Worm (Caenorhabditis elegans): ENCODE results near the gene srh-23.

Gene srh-23

DNA sequence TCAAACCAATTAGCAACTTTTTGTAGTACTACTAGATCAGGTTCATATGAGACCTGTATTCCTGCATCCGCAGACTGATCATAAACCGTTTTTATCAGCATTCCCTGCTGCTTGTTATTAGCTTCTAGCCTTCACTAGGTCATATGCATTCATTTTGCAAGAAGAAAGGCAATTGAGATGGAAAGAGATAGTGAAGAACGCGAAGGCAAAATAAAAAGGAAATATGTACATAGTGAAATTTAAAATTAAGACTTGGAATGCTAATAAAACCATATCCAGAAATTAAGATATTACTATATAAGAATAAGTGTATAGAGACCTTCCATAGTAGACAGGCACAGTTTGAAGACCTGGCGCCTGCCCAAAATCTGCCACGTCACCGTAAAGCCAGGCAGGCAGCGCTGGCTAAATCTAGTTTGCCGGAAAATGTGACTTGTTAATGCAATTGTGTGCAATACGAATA is at the start of gene srh-23, which contains the start of gene C02E7.8:
srh-23 (plus strand) TSS at position 413 of the 463 bp plus-strand sequence.
C02E7.8 (minus strand) TSS at position 101 of the 463 bp plus-strand sequence.
- TF ChIP-seq gei-17 (GFP tag; optimal IDR thresholded peaks at IDR 0.05) (no peak), ztf-28 (GFP tag; IDR thresholded peaks at IDR 0.05) (no peak), nhr-179 (tag; optimal IDR thresholded peaks at IDR 0.05) (no peak), F49E8.2 (tag; optimal IDR thresholded peaks at IDR 0.05; ENCODE audit: insufficient read depth) (no peak), lir-1 (GFP tag; conservative IDR thresholded peaks at IDR 0.05) (no peak), F22D6.2 (tag; optimal IDR thresholded peaks at IDR 0.05) (no peak), Y56A3A.18 (GFP tag; IDR thresholded peaks at IDR 0.05) (no peak), ceh-79 (tag; optimal IDR thresholded peaks at IDR 0.05) (no peak), madf-3 (GFP tag; IDR thresholded peaks at IDR 0.05) (no peak)

DNA sequence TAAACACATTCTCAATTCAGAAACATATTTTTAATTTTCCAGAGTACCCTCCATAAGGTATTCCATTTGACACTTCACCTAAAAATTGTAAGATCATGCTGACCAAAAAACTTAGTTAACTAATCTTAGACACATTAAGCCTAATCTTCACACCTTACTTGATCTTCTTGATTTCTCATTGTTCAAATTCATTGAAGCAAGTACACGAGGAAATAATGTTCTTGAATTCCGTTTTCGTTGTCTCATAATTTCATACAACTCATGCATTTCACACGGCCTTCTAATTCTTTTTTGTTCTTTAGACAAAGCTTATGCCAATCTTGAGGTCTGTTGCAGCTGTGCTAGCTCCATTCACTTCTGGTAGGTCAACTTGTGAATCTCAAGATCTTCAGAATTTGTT is 48.9 kb upstream of the srh-23 start, which contains the start of gene srd-33:
srd-33 (plus strand) TSS at position 301 of the 400 bp plus-strand sequence.
- TF ChIP-seq Y53F4B.3 (GFP tag; IDR thresholded peaks at IDR 0.05) (no peak), gei-17 (GFP tag; optimal IDR thresholded peaks at IDR 0.05) (no peak), sdz-38 (tag; optimal IDR thresholded peaks at IDR 0.05) (no peak), mcd-1 (GFP tag; IDR thresholded peaks at IDR 0.05) (no peak), cebp-2 (GFP tag; IDR thresholded peaks at IDR 0.05) (no peak), xnd-1 (tag; optimal IDR thresholded peaks at IDR 0.05) (no peak), F23B12.7 (tag; optimal IDR thresholded peaks at IDR 0.05; ENCODE audit: insufficient read depth) (no peak), him-1 (tag; optimal IDR thresholded peaks at IDR 0.05) (no peak), hlh-26 (GFP tag; conservative IDR thresholded peaks at IDR 0.05) (no peak), F57C9.4 (tag; optimal IDR thresholded peaks at IDR 0.05) (no peak), ceh-100 (GFP tag; IDR thresholded peaks at IDR 0.05) (no peak), ccch-3 (GFP tag; optimal IDR thresholded peaks at IDR 0.05) (no peak), attf-5 (GFP tag; optimal IDR thresholded peaks at IDR 0.05) (no peak), pha-4 (tag; optimal IDR thresholded peaks at IDR 0.05) (no peak), B0035.1 (tag; optimal IDR thresholded peaks at IDR 0.05) (no peak)

ce11 chrV:4877587-4877986 is 43.3 kb upstream of the srh-23 start, which contains the start of gene T19H12.6:
TSS of gene T19H12.6 (minus strand) at chrV:4877687.
- TF ChIP-seq K11D2.4 (GFP tag; IDR thresholded peaks at IDR 0.05) (no peak), hmg-1.2 (GFP tag; IDR thresholded peaks at IDR 0.05) (no peak), lin-40 (tag; optimal IDR thresholded peaks at IDR 0.05) (no peak), nhr-120 (GFP tag; IDR thresholded peaks at IDR 0.05) (no peak)

DNA sequence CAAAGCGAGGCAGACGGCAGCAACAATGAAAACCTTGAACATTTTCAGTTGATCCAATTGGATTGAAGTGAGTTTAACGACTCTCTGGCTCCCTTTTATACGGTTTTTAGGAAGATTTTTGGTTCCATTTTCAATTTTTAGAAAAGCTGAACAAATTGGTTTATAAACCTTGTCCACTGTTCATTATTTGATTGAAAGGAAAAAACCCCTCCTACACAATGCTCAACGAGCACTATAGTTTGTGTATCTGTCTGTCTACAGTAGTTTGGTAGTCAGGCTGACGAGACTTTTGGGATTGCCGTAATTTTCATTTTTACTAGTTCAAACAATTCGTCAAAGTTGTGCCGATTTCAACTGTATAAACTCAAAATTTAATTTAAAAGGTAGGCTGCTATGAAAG is 41.7 kb upstream of the srh-23 start, which contains the start of gene T19H12.15:
T19H12.15 (minus strand) TSS at position 101 of the 400 bp plus-strand sequence.
- no peak for TF ChIP-seq akir-1 (GFP tag; optimal IDR thresholded peaks at IDR 0.05)
- TF ChIP-seq hrde-1 (tag; optimal IDR thresholded peaks at IDR 0.05; ENCODE audit: borderline replicate concordance) = no peak
- no peak for TF ChIP-seq ceh-79 (tag; optimal IDR thresholded peaks at IDR 0.05)
- TF ChIP-seq somi-1 (GFP tag; optimal IDR thresholded peaks at IDR 0.05) = no peak
- no peak for TF ChIP-seq mxl-1 (tag; optimal IDR thresholded peaks at IDR 0.05)
- no peak for TF ChIP-seq Y79H2A.3 (GFP tag; conservative IDR thresholded peaks at IDR 0.05)
- no peak for TF ChIP-seq hlh-12 (tag; optimal IDR thresholded peaks at IDR 0.05)
- TF ChIP-seq fkh-3 (tag; optimal IDR thresholded peaks at IDR 0.05) = no peak
- no peak for TF ChIP-seq ceh-58 (GFP tag; IDR thresholded peaks at IDR 0.05)
- TF ChIP-seq cebp-1 (GFP tag; IDR thresholded peaks at IDR 0.05) = no peak
- no peak for TF ChIP-seq cebp-1 (tag; optimal IDR thresholded peaks at IDR 0.05)
- TF ChIP-seq cebp-2 (GFP tag; IDR thresholded peaks at IDR 0.05) = no peak
- no peak for TF ChIP-seq dpl-1 (GFP tag; optimal IDR thresholded peaks at IDR 0.05)
- no peak for TF ChIP-seq hsf-1 (GFP tag; IDR thresholded peaks at IDR 0.05)
- TF ChIP-seq B0336.3 (GFP tag; IDR thresholded peaks at IDR 0.05) = no peak
- TF ChIP-seq madf-6 (GFP tag; IDR thresholded peaks at IDR 0.05) = no peak
- no peak for TF ChIP-seq let-607 (tag; optimal IDR thresholded peaks at IDR 0.05)
- TF ChIP-seq unc-62 (GFP tag; optimal IDR thresholded peaks at IDR 0.05) = no peak
- no peak for TF ChIP-seq nhr-90 (tag; optimal IDR thresholded peaks at IDR 0.05)
- TF ChIP-seq lag-1 (GFP tag; IDR thresholded peaks at IDR 0.05) = no peak
